Fruit fly (Drosophila melanogaster): ENCODE results near the gene PH4alphaSG1.

The PH4alphaSG1 gene

DNA sequence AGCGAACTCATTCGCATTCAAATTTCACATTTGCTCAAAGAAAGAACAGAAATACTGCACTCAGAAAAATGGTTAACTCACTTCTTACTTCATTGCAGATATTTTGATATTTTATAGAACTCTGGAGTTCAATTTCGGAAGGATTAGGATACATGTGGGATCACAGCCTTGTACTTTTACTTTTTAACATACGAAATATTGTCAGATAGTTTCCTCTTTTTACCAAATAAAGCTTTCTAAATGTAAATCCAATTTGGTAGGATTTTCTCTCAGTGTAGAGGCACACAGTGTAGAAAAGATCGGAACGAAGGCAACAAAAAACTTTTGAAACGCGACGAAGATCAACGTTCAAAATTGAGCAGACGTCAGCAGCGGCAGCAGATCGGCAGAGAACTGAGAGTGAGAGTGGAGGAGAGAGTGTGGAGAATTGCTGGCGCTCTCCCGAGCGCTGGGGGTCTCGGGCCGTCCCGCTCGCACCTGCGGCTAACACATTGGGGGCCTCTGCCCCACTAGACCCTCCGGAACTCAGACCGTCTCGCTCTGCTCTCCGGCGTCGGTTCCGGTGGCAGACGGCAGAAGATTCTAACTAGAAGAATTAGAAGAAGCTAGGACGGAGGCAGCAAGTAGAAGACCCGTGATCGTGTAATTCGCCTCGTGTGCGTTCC lies 26.7 kb upstream of the PH4alphaSG1 start, which contains the start of gene tmod (continued):
- TF ChIP-seq bab2 (GFP tag; optimal IDR thresholded peaks at IDR 0.05) (no peak), Abd-B (GFP tag; optimal IDR thresholded peaks at IDR 0.05) (peak; percentile 26), GATAe (GFP tag; conservative IDR thresholded peaks at IDR 0.05) (no peak), pfk (GFP tag; optimal IDR thresholded peaks at IDR 0.05) (no peak), CG17359 (tag; optimal IDR thresholded peaks at IDR 0.05) (peak; percentile 66), CG12299 (tag; optimal IDR thresholded peaks at IDR 0.05) (peak; percentile 2), CG32767 (GFP tag; IDR thresholded peaks at IDR 0.05) (0 out of 2 replicates have a peak, but pooled peaks have one; percentile 32), ase (GFP tag; IDR thresholded peaks at IDR 0.05) (no peak), peb (GFP tag; IDR thresholded peaks at IDR 0.05) (no peak), Bgb (GFP tag; IDR thresholded peaks at IDR 0.05; ENCODE audit: partially characterized antibody) (no peak; the same call in 1 of the 2 replicates), Hr39 (optimal IDR thresholded peaks at IDR 0.05) (no peak), Asciz (GFP tag; optimal IDR thresholded peaks at IDR 0.05) (peak; percentile 3), CG31365 (tag; optimal IDR thresholded peaks at IDR 0.05) (no peak), danr (GFP tag; IDR thresholded peaks at IDR 0.05) (no peak), Gug (GFP tag; IDR thresholded peaks at IDR 0.05) (no peak), CG32532 (GFP tag; IDR thresholded peaks at IDR 0.05) (peak; percentile 70; the same call in 1 of the 2 replicates), odd (GFP tag; optimal IDR thresholded peaks at IDR 0.05) (no peak), sisA (GFP tag; IDR thresholded peaks at IDR 0.05) (0 out of 2 replicates have a peak, but pooled peaks have one; percentile 42), Med (GFP tag) (peak; percentile 81), maf-S (GFP tag; optimal IDR thresholded peaks at IDR 0.05) (peak; percentile 31), da (GFP tag; optimal IDR thresholded peaks at IDR 0.05) (no peak), fu2 (GFP tag; optimal IDR thresholded peaks at IDR 0.05) (no peak), Vsx1 (GFP tag; optimal IDR thresholded peaks at IDR 0.05) (no peak), BtbVII (GFP tag; optimal IDR thresholded peaks at IDR 0.05) (peak; percentile 30), Ets65A (GFP tag) (peak; percentile 91), Sox100B (GFP tag; optimal IDR thresholded peaks at IDR 0.05) (peak; percentile 65), amos (GFP tag; IDR thresholded peaks at IDR 0.05; ENCODE audit: partially characterized antibody) (no peak), eyg (GFP tag; optimal IDR thresholded peaks at IDR 0.05) (no peak), bbx (GFP tag; IDR thresholded peaks at IDR 0.05; ENCODE audit: partially characterized antibody) (peak; percentile 35; the same call in 1 of the 2 replicates), CG12942 (GFP tag; optimal IDR thresholded peaks at IDR 0.05) (peak; percentile 27), ash1 (GFP tag; optimal IDR thresholded peaks at IDR 0.05) (no peak), gem (tag; optimal IDR thresholded peaks at IDR 0.05) (peak; percentile 80), CG11456 (GFP tag; IDR thresholded peaks at IDR 0.05) (no peak), jigr1 (GFP tag; IDR thresholded peaks at IDR 0.05) (no peak), CG2116 (GFP tag; optimal IDR thresholded peaks at IDR 0.05) (no peak), p53 (GFP tag; optimal IDR thresholded peaks at IDR 0.05) (no peak), HLHmδ (GFP tag; optimal IDR thresholded peaks at IDR 0.05) (no peak), Usf (GFP tag; optimal IDR thresholded peaks at IDR 0.05) (no peak), fru (optimal IDR thresholded peaks at IDR 0.05) (no peak), oc (tag; optimal IDR thresholded peaks at IDR 0.05) (no peak), CG7987 (GFP tag; optimal IDR thresholded peaks at IDR 0.05) (no peak), unpg (GFP tag; optimal IDR thresholded peaks at IDR 0.05) (peak; percentile 64), CG7556 (GFP tag; optimal IDR thresholded peaks at IDR 0.05) (peak; percentile 18), lmd (GFP tag; IDR thresholded peaks at IDR 0.05) (0 out of 2 replicates have a peak, but pooled peaks have one; percentile 28), Awh (GFP tag; IDR thresholded peaks at IDR 0.05) (no peak), CG9797 (GFP tag; optimal IDR thresholded peaks at IDR 0.05) (no peak), Atf-2 (GFP tag; optimal IDR thresholded peaks at IDR 0.05) (peak; percentile 27), BEAF-32 (GFP tag; optimal IDR thresholded peaks at IDR 0.05) (no peak), CG8089 (GFP tag; optimal IDR thresholded peaks at IDR 0.05) (peak; percentile 50)
